Fruit fly (Drosophila melanogaster) whole organism, embryonic: ENCODE data around the gene CG12594.

ENCODE experiments used
- Abd-B ChIP-seq: fragments of 200-800 bp; sonication (Bioruptor generic); optimal IDR thresholded peaks from 2 replicates; lab custom pipeline; 2018; ENCODE audit warnings: missing biosample characterization, mild to moderate bottlenecking, missing genetic modification characterization, moderate library complexity
- Atf3 ChIP-seq: fragments of 200-800 bp; sonication (Bioruptor generic); optimal IDR thresholded peaks from 3 replicates; lab custom pipeline; 2016; ENCODE audit warnings: missing biosample characterization, missing genetic modification characterization
- CG10147 ChIP-seq: fragments of 200-800 bp; sonication (Bioruptor generic); optimal IDR thresholded peaks from 2 replicates; lab custom pipeline; 2019; ENCODE audit warnings: missing biosample characterization, mild to moderate bottlenecking, missing genetic modification characterization, moderate library complexity
- CG10462 ChIP-seq: fragments of 200-800 bp; sonication (Bioruptor generic); optimal IDR thresholded peaks from 2 replicates; lab custom pipeline; 2016; ENCODE audit warnings: missing biosample characterization, missing genetic modification characterization
- CG11695 ChIP-seq: fragments of 200-800 bp; sonication (Bioruptor generic); IDR thresholded peaks from 3 replicates; pipeline ENCODE4 v1.3.6; 2022; ENCODE audit warnings: missing biosample characterization, missing genetic modification characterization
- CG12155 ChIP-seq: fragments of 200-800 bp; sonication (Bioruptor generic); optimal IDR thresholded peaks from 3 replicates; lab custom pipeline; 2016; ENCODE audit warnings: missing biosample characterization, missing genetic modification characterization
- CG12299 ChIP-seq: fragments of 200-800 bp; sonication (Bioruptor generic); optimal IDR thresholded peaks from 2 replicates; lab custom pipeline; 2018; ENCODE audit warnings: missing biosample characterization, mild to moderate bottlenecking, missing genetic modification characterization
- CG12391 ChIP-seq: fragments of 200-800 bp; sonication (Bioruptor generic); optimal IDR thresholded peaks from 3 replicates; lab custom pipeline; 2018; ENCODE audit warnings: missing biosample characterization, mild to moderate bottlenecking, missing genetic modification characterization, moderate library complexity
- CG12769 ChIP-seq: fragments of 200-800 bp; sonication (Bioruptor generic); optimal IDR thresholded peaks from 2 replicates; lab custom pipeline; 2019; ENCODE audit warnings: missing biosample characterization, mild to moderate bottlenecking, missing genetic modification characterization, moderate library complexity
- CG15011 ChIP-seq: fragments of 200-800 bp; sonication (Bioruptor generic); optimal IDR thresholded peaks from 3 replicates; lab custom pipeline; 2018; ENCODE audit warnings: missing biosample characterization, mild to moderate bottlenecking, missing genetic modification characterization
- CG15269 ChIP-seq: fragments of 200-800 bp; sonication (Bioruptor generic); optimal IDR thresholded peaks from 2 replicates; lab custom pipeline; 2018; ENCODE audit warnings: missing biosample characterization, mild to moderate bottlenecking, missing genetic modification characterization, moderate library complexity
- CG2199 ChIP-seq: fragments of 200-800 bp; sonication (Bioruptor generic); IDR thresholded peaks from 3 replicates; pipeline ENCODE4 v1.3.6; 2022; ENCODE audit warnings: missing biosample characterization, missing genetic modification characterization
- CG30020 ChIP-seq: fragments of 200-800 bp; optimal IDR thresholded peaks from 2 replicates; lab custom pipeline; 2019; ENCODE audit warnings: missing biosample characterization, mild to moderate bottlenecking, missing genetic modification characterization, moderate library complexity
- CG4360 ChIP-seq: fragments of 200-800 bp; sonication (Bioruptor generic); IDR thresholded peaks from 2 replicates; pipeline ENCODE4 v1.3.6; 2022; ENCODE audit warnings: missing biosample characterization, missing genetic modification characterization
- CG4424 ChIP-seq: fragments of 200-800 bp; sonication (Bioruptor generic); optimal IDR thresholded peaks from 3 replicates; lab custom pipeline; 2016; ENCODE audit warnings: missing biosample characterization, missing genetic modification characterization
- CG6689 ChIP-seq: fragments of 200-800 bp; sonication (Bioruptor generic); IDR thresholded peaks from 2 replicates; pipeline ENCODE4 v1.3.6; 2022; ENCODE audit warnings: missing biosample characterization, missing genetic modification characterization
- CG7357 ChIP-seq: fragments of 200-800 bp; sonication (Bioruptor generic); IDR thresholded peaks from 3 replicates; pipeline ENCODE4 v1.3.6; 2022; ENCODE audit warnings: missing biosample characterization, missing genetic modification characterization
- CG8290 ChIP-seq, 3 experiments: fragments of 200-800 bp; sonication (Bioruptor generic); optimal IDR thresholded peaks; 2 replicates each; lab custom pipeline; 2016 to 2019; ENCODE audit warnings: missing biosample characterization in 3 of 3, missing genetic modification characterization in 3 of 3, mild to moderate bottlenecking in 2 of 3, moderate library complexity in 1 of 3
- CG8359 ChIP-seq: fragments of 200-800 bp; sonication (Bioruptor generic); optimal IDR thresholded peaks from 2 replicates; lab custom pipeline; 2017; ENCODE audit warnings: missing biosample characterization, mild to moderate bottlenecking, missing genetic modification characterization, borderline replicate concordance
- CG9817 ChIP-seq: fragments of 200-800 bp; sonication (Bioruptor generic); optimal IDR thresholded peaks from 2 replicates; lab custom pipeline; 2018; ENCODE audit warnings: missing biosample characterization, mild to moderate bottlenecking, missing genetic modification characterization, moderate library complexity
- CHES-1-like ChIP-seq: fragments of 200-800 bp; sonication (Bioruptor generic); optimal IDR thresholded peaks from 2 replicates; lab custom pipeline; 2016; ENCODE audit warnings: missing biosample characterization, missing genetic modification characterization
- CTCF ChIP-seq: fragments of 200-800 bp; sonication (Bioruptor generic); optimal IDR thresholded peaks from 2 replicates; lab custom pipeline; 2017; ENCODE audit warnings: missing biosample characterization, mild to moderate bottlenecking, missing genetic modification characterization, moderate library complexity
- CoRest ChIP-seq: fragments of 200-800 bp; sonication (Bioruptor generic); optimal IDR thresholded peaks from 3 replicates; lab custom pipeline; 2018; ENCODE audit warnings: missing biosample characterization, mild to moderate bottlenecking, missing genetic modification characterization, moderate library complexity
- D19A ChIP-seq: fragments of 200-800 bp; optimal IDR thresholded peaks from 3 replicates; lab custom pipeline; 2019; ENCODE audit warnings: missing biosample characterization, mild to moderate bottlenecking, missing genetic modification characterization, moderate library complexity
- Deaf1 ChIP-seq: fragments of 200-800 bp; optimal IDR thresholded peaks from 3 replicates; lab custom pipeline; 2019; ENCODE audit warnings: missing biosample characterization, mild to moderate bottlenecking, missing genetic modification characterization, moderate library complexity
- Dek ChIP-seq: fragments of 200-800 bp; sonication (Bioruptor generic); optimal IDR thresholded peaks from 3 replicates; lab custom pipeline; 2019; ENCODE audit warnings: missing biosample characterization, mild to moderate bottlenecking, missing genetic modification characterization, moderate library complexity
- Doc3 ChIP-seq: fragments of 200-800 bp; sonication (Bioruptor generic); IDR thresholded peaks from 3 replicates; pipeline ENCODE4 v1.3.6; 2022; ENCODE audit warnings: missing biosample characterization, missing genetic modification characterization; ENCODE audit not compliant: partially characterized antibody
- Drgx ChIP-seq: fragments of 200-800 bp; sonication (Bioruptor generic); IDR thresholded peaks from 2 replicates; pipeline ENCODE4 v1.3.6; 2022; ENCODE audit warnings: missing biosample characterization, missing genetic modification characterization
- Fer1 ChIP-seq: fragments of 200-800 bp; sonication (Bioruptor generic); optimal IDR thresholded peaks from 2 replicates; lab custom pipeline; 2017; ENCODE audit warnings: missing biosample characterization, mild to moderate bottlenecking, missing genetic modification characterization
- Fer3 ChIP-seq: fragments of 200-800 bp; sonication (Bioruptor generic); optimal IDR thresholded peaks from 2 replicates; lab custom pipeline; 2018; ENCODE audit warnings: missing biosample characterization, mild to moderate bottlenecking, missing genetic modification characterization, moderate library complexity
- HmgZ ChIP-seq: fragments of 200-800 bp; sonication (Bioruptor generic); optimal IDR thresholded peaks from 2 replicates; lab custom pipeline; 2018; ENCODE audit warnings: missing biosample characterization, mild to moderate bottlenecking, missing genetic modification characterization
- Lhr ChIP-seq: fragments of 200-800 bp; sonication (Bioruptor generic); optimal IDR thresholded peaks from 3 replicates; lab custom pipeline; 2017; ENCODE audit warnings: mild to moderate bottlenecking, missing biosample characterization, missing genetic modification reagents, missing genetic modification characterization
- Mrtf ChIP-seq: fragments of 200-800 bp; sonication (Bioruptor generic); IDR thresholded peaks from 3 replicates; pipeline ENCODE4 v1.3.6; 2022; ENCODE audit warnings: missing biosample characterization, missing genetic modification characterization
- PHDP ChIP-seq: fragments of 200-800 bp; sonication (Bioruptor generic); optimal IDR thresholded peaks from 3 replicates; lab custom pipeline; 2018; ENCODE audit warnings: missing biosample characterization, mild to moderate bottlenecking, missing genetic modification characterization, moderate library complexity
- aop ChIP-seq: fragments of 200-800 bp; sonication (Bioruptor generic); IDR thresholded peaks from 2 replicates; pipeline ENCODE4 v1.3.6; 2022; ENCODE audit warnings: missing biosample characterization, missing genetic modification characterization
- ci ChIP-seq: fragments of 200-800 bp; sonication (Bioruptor generic); IDR thresholded peaks from 3 replicates; pipeline ENCODE4 v1.3.6; 2022; ENCODE audit warnings: missing biosample characterization, missing genetic modification characterization
- fd96Cb ChIP-seq: fragments of 200-800 bp; sonication (Bioruptor generic); optimal IDR thresholded peaks from 2 replicates; lab custom pipeline; 2018; ENCODE audit warnings: missing biosample characterization, mild to moderate bottlenecking, missing genetic modification characterization, moderate library complexity
- fru ChIP-seq: fragments of >200 bp; optimal IDR thresholded peaks from 2 replicates; lab custom pipeline; 2017
- ftz-f1 ChIP-seq: fragments of 200-800 bp; sonication (Bioruptor generic); optimal IDR thresholded peaks from 2 replicates; lab custom pipeline; 2016; ENCODE audit warnings: missing biosample characterization, missing genetic modification characterization
- gsb-n ChIP-seq: fragments of 200-800 bp; sonication (Bioruptor generic); optimal IDR thresholded peaks from 3 replicates; lab custom pipeline; 2018; ENCODE audit warnings: missing biosample characterization, mild to moderate bottlenecking, missing genetic modification characterization
- jigr1 ChIP-seq: fragments of 200-800 bp; sonication (Bioruptor generic); IDR thresholded peaks from 3 replicates; pipeline ENCODE4 v1.3.6; 2022; ENCODE audit warnings: missing biosample characterization, missing genetic modification characterization
- lov ChIP-seq, 2 experiments: fragments of 200-800 bp in 1 of 2; fragments of >200 bp in 1 of 2; sonication (Bioruptor generic) in 1 of 2; IDR thresholded peaks in 1 of 2; optimal IDR thresholded peaks in 1 of 2; 2 replicates in 1 of 2; 3 replicates in 1 of 2; pipeline versions ENCODE4 v1.3.6 to Lab custom; 2017 to 2022; ENCODE audit warnings: missing biosample characterization in 1 of 2, missing genetic modification characterization in 1 of 2
- pzg ChIP-seq: fragments of 200-800 bp; sonication (Bioruptor generic); optimal IDR thresholded peaks from 3 replicates; lab custom pipeline; 2018; ENCODE audit warnings: missing biosample characterization, mild to moderate bottlenecking, missing genetic modification characterization, moderate library complexity
- sd ChIP-seq: fragments of 200-800 bp; sonication (Bioruptor generic); optimal IDR thresholded peaks from 3 replicates; lab custom pipeline; 2018; ENCODE audit warnings: missing biosample characterization, mild to moderate bottlenecking, missing genetic modification characterization, moderate library complexity
- shn ChIP-seq: fragments of 200-800 bp; sonication (Bioruptor generic); optimal IDR thresholded peaks from 3 replicates; lab custom pipeline; 2016; ENCODE audit warnings: missing biosample characterization, missing genetic modification characterization
- sug ChIP-seq: fragments of 200-800 bp; optimal IDR thresholded peaks from 2 replicates; lab custom pipeline; 2019; ENCODE audit warnings: missing biosample characterization, mild to moderate bottlenecking, missing genetic modification characterization, moderate library complexity
- tio ChIP-seq: fragments of 200-800 bp; sonication (Bioruptor generic); optimal IDR thresholded peaks from 2 replicates; lab custom pipeline; 2017; ENCODE audit warnings: missing biosample characterization, missing genetic modification characterization, inconsistent platforms
- unpg ChIP-seq: fragments of 200-800 bp; sonication (Bioruptor generic); optimal IDR thresholded peaks from 3 replicates; lab custom pipeline; 2018; ENCODE audit warnings: missing biosample characterization, mild to moderate bottlenecking, missing genetic modification characterization, moderate library complexity
- vfl ChIP-seq: fragments of 200-800 bp; sonication (Bioruptor generic); optimal IDR thresholded peaks from 2 replicates; lab custom pipeline; 2016; ENCODE audit warnings: missing biosample characterization, missing genetic modification characterization
- z ChIP-seq: fragments of 200-800 bp; sonication (Bioruptor generic); IDR thresholded peaks from 3 replicates; pipeline ENCODE4 v1.3.6; 2022; ENCODE audit warnings: missing biosample characterization, missing genetic modification characterization

Gene CG12594

dm6 chr3R:11688055-11688454 lies 33.5 kb upstream of the CG12594 start, which contains the start of gene CG6834 (continued):
- TF ChIP-seq CG7357 (no peak), D19A (tag; lab: Kevin White, UChicago) (no peak), CG12299 (tag; lab: Kevin White, UChicago) (peak; percentile 16), CG6689 (no peak), CG12391 (no peak), Fer1 (GFP tag; lab: Kevin White, UChicago) (peak; percentile 31), CG9817 (tag; lab: Kevin White, UChicago) (no peak), CTCF (GFP tag; lab: Kevin White, UChicago) (no peak), CG8359 (GFP tag; lab: Kevin White, UChicago) (no peak), Atf3 (GFP tag; lab: Kevin White, UChicago) (no peak), CG15269 (tag; lab: Kevin White, UChicago) (no peak), lov (optimal IDR thresholded peaks at IDR 0.05; lab: Kevin White, UChicago) (no peak), lov (GFP tag; IDR thresholded peaks at IDR 0.05; lab: Robert Waterston, UW) (no peak), z (GFP tag; lab: Robert Waterston, UW) (peak; percentile 94), CG4424 (no peak), fru (lab: Kevin White, UChicago) (no peak), Doc3 (GFP tag; lab: Robert Waterston, UW) (no peak), sug (tag; lab: Kevin White, UChicago) (peak; percentile 96), fd96Cb (tag; lab: Kevin White, UChicago) (no peak), Abd-B (GFP tag; lab: Kevin White, UChicago) (no peak), CG8290 (GFP tag; optimal IDR thresholded peaks at IDR 0.05; lab: Kevin White, UChicago) (no peak), CG8290 (tag; optimal IDR thresholded peaks at IDR 0.05; lab: Kevin White, UChicago) (no peak), shn (GFP tag; lab: Kevin White, UChicago) (no peak), pzg (GFP tag; lab: Kevin White, UChicago) (no peak)

dm6 chr3R:11689900-11690299 lies 31.6 kb upstream of the CG12594 start, which contains the start of gene CG6908:
Gene CG6908 (minus strand): TSS chr3R:11690051.
- TF ChIP-seq ftz-f1 (GFP tag; lab: Kevin White, UChicago) (peak; percentile 1), CG30020 (tag; lab: Kevin White, UChicago) (no peak), CG2199 (GFP tag; lab: Robert Waterston, UW) (no peak), gsb-n (tag; lab: Kevin White, UChicago) (no peak), CoRest (tag; lab: Kevin White, UChicago) (no peak), jigr1 (GFP tag; lab: Robert Waterston, UW) (no peak), Fer3 (peak; percentile 27), CG11695 (GFP tag; lab: Robert Waterston, UW) (no peak), CHES-1-like (GFP tag; lab: Kevin White, UChicago) (peak; percentile 2), CG12155 (no peak), Drgx (GFP tag; lab: Robert Waterston, UW) (0 out of 2 replicates have a peak, but pooled peaks have one; percentile 11), unpg (no peak), CG10147 (no peak), CG4360 (GFP tag; lab: Robert Waterston, UW) (no peak), sd (tag; lab: Kevin White, UChicago) (peak; percentile 34), Dek (tag; lab: Kevin White, UChicago) (no peak), sug (tag; lab: Kevin White, UChicago) (peak; percentile 99), CG15011 (no peak), CG8290 (GFP tag; optimal IDR thresholded peaks at IDR 0.05; lab: Kevin White, UChicago) (no peak), CG8290 (tag; optimal IDR thresholded peaks at IDR 0.05; lab: Kevin White, UChicago) (peak in 1 of 2 experiments; percentile 7), Lhr (GFP tag; lab: Kevin White, UChicago) (no peak), aop (GFP tag; lab: Robert Waterston, UW) (no peak), HmgZ (tag; lab: Kevin White, UChicago) (peak; percentile 44), tio (GFP tag; lab: Kevin White, UChicago) (no peak), Mrtf (no peak), vfl (GFP tag; lab: Kevin White, UChicago) (no peak), CG10462 (no peak), ci (GFP tag; lab: Robert Waterston, UW) (peak; percentile 39; the same call in 2 of the 3 replicates), Deaf1 (peak; percentile 68), CG12769 (peak; percentile 56), PHDP (tag; lab: Kevin White, UChicago) (peak; percentile 11)
